Worm (Caenorhabditis elegans) whole organism, young adult: ENCODE data around the gene Y45G12B.3.
A peak's percentile ranks its signal among the peaks of the same experiment; 100 is the strongest.

Experiments
- B0019.2 ChIP-seq: fragments of 200-800 bp; sonication (Bioruptor generic); conservative IDR thresholded peaks from 2 replicates; pipeline ENCODE4 v1.3.6; 2022; ENCODE audit warnings: missing genetic modification reagents, missing genetic modification characterization, missing compliant biosample characterization
- C17E4.6 ChIP-seq: fragments of 200-800 bp; sonication (Bioruptor generic); IDR thresholded peaks from 2 replicates; pipeline ENCODE4 v1.3.6; 2022; ENCODE audit warnings: missing genetic modification reagents, missing genetic modification characterization, missing compliant biosample characterization
- F22D6.2 ChIP-seq: sonication (generic microtip); optimal IDR thresholded peaks from 2 replicates; lab custom pipeline; 2016; ENCODE audit warnings: mild to moderate bottlenecking, missing genetic modification characterization, missing compliant biosample characterization
- F23B12.7 ChIP-seq: sonication (generic microtip); optimal IDR thresholded peaks from 2 replicates; lab custom pipeline; 2017; ENCODE audit warnings: missing genetic modification characterization, mild to moderate bottlenecking, missing compliant biosample characterization, antibody characterized with exemption, moderate library complexity; ENCODE audit not compliant: insufficient read depth
- F33H1.4 ChIP-seq: fragments of 200-800 bp; sonication (Bioruptor generic); IDR thresholded peaks from 2 replicates; pipeline ENCODE4 v1.3.6; 2022; ENCODE audit warnings: missing genetic modification reagents, missing genetic modification characterization, missing compliant biosample characterization
- F39B2.1 ChIP-seq: fragments of 200-800 bp; sonication (Bioruptor generic); IDR thresholded peaks from 2 replicates; pipeline ENCODE4 v1.3.6; 2022; ENCODE audit warnings: missing genetic modification reagents, missing genetic modification characterization, missing compliant biosample characterization
- F49E8.2 ChIP-seq: sonication (generic microtip); optimal IDR thresholded peaks from 3 replicates; lab custom pipeline; 2017; ENCODE audit warnings: missing genetic modification characterization, mild to moderate bottlenecking, missing compliant biosample characterization, antibody characterized with exemption, moderate library complexity; ENCODE audit not compliant: insufficient read depth
- ZK185.1 ChIP-seq: sonication (generic microtip); optimal IDR thresholded peaks from 2 replicates; lab custom pipeline; 2016; ENCODE audit warnings: mild to moderate bottlenecking, missing genetic modification characterization, missing compliant biosample characterization; ENCODE audit not compliant: poor library complexity, severe bottlenecking
- aptf-3 ChIP-seq: fragments of 200-800 bp; sonication (Bioruptor generic); IDR thresholded peaks from 2 replicates; pipeline ENCODE4 v1.3.6; 2022; ENCODE audit warnings: missing genetic modification characterization, missing compliant biosample characterization
- athp-1 ChIP-seq: sonication (generic microtip); optimal IDR thresholded peaks from 2 replicates; lab custom pipeline; 2017; ENCODE audit warnings: mild to moderate bottlenecking, missing genetic modification characterization, missing compliant biosample characterization
- attf-6 ChIP-seq: fragments of 200-800 bp; sonication (Bioruptor generic); IDR thresholded peaks from 2 replicates; pipeline ENCODE4 v1.3.6; 2022; ENCODE audit warnings: missing genetic modification reagents, missing genetic modification characterization, missing compliant biosample characterization
- cebp-2 ChIP-seq: fragments of 200-800 bp; sonication (Bioruptor generic); IDR thresholded peaks from 2 replicates; pipeline ENCODE4 v1.3.6; 2022; ENCODE audit warnings: missing genetic modification characterization, missing compliant biosample characterization
- ceh-100 ChIP-seq: fragments of 200-800 bp; sonication (Bioruptor generic); IDR thresholded peaks from 2 replicates; pipeline ENCODE4 v1.3.6; 2022; ENCODE audit warnings: missing genetic modification reagents, missing genetic modification characterization, missing compliant biosample characterization
- ceh-27 ChIP-seq: fragments of 200-800 bp; sonication (Bioruptor generic); optimal IDR thresholded peaks from 2 replicates; lab custom pipeline; 2018; ENCODE audit warnings: mild to moderate bottlenecking, missing genetic modification characterization, moderate library complexity, missing compliant biosample characterization
- ceh-79 ChIP-seq: sonication (generic microtip); optimal IDR thresholded peaks from 2 replicates; lab custom pipeline; 2017; ENCODE audit warnings: mild to moderate bottlenecking, missing genetic modification characterization, missing compliant biosample characterization
- die-1 ChIP-seq: sonication (generic microtip); optimal IDR thresholded peaks from 2 replicates; lab custom pipeline; 2016; ENCODE audit warnings: missing genotype, mild to moderate bottlenecking, missing genetic modification characterization, missing compliant biosample characterization
- dox-1 ChIP-seq: fragments of 200-800 bp; sonication (Bioruptor generic); IDR thresholded peaks from 2 replicates; pipeline ENCODE4 v1.3.6; 2022; ENCODE audit warnings: missing genetic modification reagents, missing genetic modification characterization, missing compliant biosample characterization
- dpff-1 ChIP-seq: sonication (generic microtip); optimal IDR thresholded peaks from 2 replicates; lab custom pipeline; 2017; ENCODE audit warnings: mild to moderate bottlenecking, missing genetic modification characterization, missing compliant biosample characterization
- efl-1 ChIP-seq: fragments of 150-350 bp; optimal IDR thresholded peaks from 2 replicates; lab custom pipeline; 2014; ENCODE audit warnings: missing biosample characterization, missing genetic modification reagents, missing genetic modification characterization
- egl-18 ChIP-seq: fragments of 200-800 bp; sonication (Bioruptor generic); IDR thresholded peaks from 2 replicates; pipeline ENCODE4 v1.3.6; 2022; ENCODE audit warnings: missing genetic modification reagents, missing genetic modification characterization, missing compliant biosample characterization
- egl-44 ChIP-seq: fragments of 200-800 bp; sonication (Bioruptor generic); IDR thresholded peaks from 2 replicates; pipeline ENCODE4 v1.3.6; 2022; ENCODE audit warnings: missing genetic modification reagents, missing genetic modification characterization, missing compliant biosample characterization
- egrh-3 ChIP-seq: fragments of 200-800 bp; sonication (Bioruptor generic); IDR thresholded peaks from 2 replicates; pipeline ENCODE4 v1.3.6; 2022; ENCODE audit warnings: missing genetic modification reagents, missing genetic modification characterization, missing compliant biosample characterization
- hlh-12 ChIP-seq: sonication (generic microtip); optimal IDR thresholded peaks from 2 replicates; lab custom pipeline; 2016; ENCODE audit warnings: missing genetic modification characterization, missing compliant biosample characterization
- hlh-26 ChIP-seq: fragments of 200-800 bp; sonication (Bioruptor generic); conservative IDR thresholded peaks from 2 replicates; pipeline ENCODE4 v1.3.6; 2022; ENCODE audit warnings: missing genetic modification reagents, missing genetic modification characterization, missing compliant biosample characterization
- hmg-20 ChIP-seq: fragments of 200-800 bp; sonication (Bioruptor generic); IDR thresholded peaks from 2 replicates; pipeline ENCODE4 v1.3.6; 2022; ENCODE audit warnings: missing genetic modification reagents, missing genetic modification characterization, missing compliant biosample characterization
- lag-1 ChIP-seq: fragments of 200-800 bp; sonication (Bioruptor generic); IDR thresholded peaks from 2 replicates; pipeline ENCODE4 v1.3.6; 2022; ENCODE audit warnings: missing genetic modification reagents, missing genetic modification characterization, missing compliant biosample characterization
- let-526 ChIP-seq: fragments of 200-800 bp; sonication (Bioruptor generic); IDR thresholded peaks from 2 replicates; pipeline ENCODE4 v1.3.6; 2022; ENCODE audit warnings: missing genetic modification reagents, missing genetic modification characterization, missing compliant biosample characterization
- madf-10 ChIP-seq: sonication (generic microtip); optimal IDR thresholded peaks from 2 replicates; lab custom pipeline; 2016; ENCODE audit warnings: mild to moderate bottlenecking, missing genetic modification characterization, missing compliant biosample characterization
- madf-6 ChIP-seq: fragments of 200-800 bp; sonication (Bioruptor generic); IDR thresholded peaks from 2 replicates; pipeline ENCODE4 v1.3.6; 2022; ENCODE audit warnings: missing genetic modification reagents, missing genetic modification characterization, missing compliant biosample characterization
- mcd-1 ChIP-seq: fragments of 200-800 bp; sonication (Bioruptor generic); IDR thresholded peaks from 2 replicates; pipeline ENCODE4 v1.3.6; 2022; ENCODE audit warnings: missing genetic modification reagents, missing genetic modification characterization, missing compliant biosample characterization
- mel-28 ChIP-seq: sonication (generic microtip); optimal IDR thresholded peaks from 2 replicates; lab custom pipeline; 2016; ENCODE audit warnings: borderline replicate concordance, mild to moderate bottlenecking, missing genetic modification characterization, missing compliant biosample characterization
- nfya-1 ChIP-seq: sonication (generic microtip); optimal IDR thresholded peaks from 2 replicates; lab custom pipeline; 2017; ENCODE audit warnings: antibody characterized with exemption, missing compliant biosample characterization, missing genetic modification characterization, borderline replicate concordance; ENCODE audit not compliant: insufficient read depth
- nfyb-1 ChIP-seq: fragments of 200-800 bp; sonication (Bioruptor generic); IDR thresholded peaks from 2 replicates; pipeline ENCODE4 v1.3.6; 2022; ENCODE audit warnings: missing genetic modification reagents, missing genetic modification characterization, missing compliant biosample characterization
- snpc-1.3 ChIP-seq: sonication (generic microtip); optimal IDR thresholded peaks from 2 replicates; lab custom pipeline; 2017; ENCODE audit warnings: missing genetic modification characterization, mild to moderate bottlenecking, missing compliant biosample characterization, antibody characterized with exemption, moderate library complexity, missing genotype, missing genetic modification reagents; ENCODE audit not compliant: insufficient read depth
- snpc-3.4 ChIP-seq: sonication (generic microtip); optimal IDR thresholded peaks from 2 replicates; lab custom pipeline; 2017; ENCODE audit warnings: missing genetic modification characterization, mild to moderate bottlenecking, missing compliant biosample characterization, antibody characterized with exemption, moderate library complexity, missing genotype, missing genetic modification reagents
- snpc-4 ChIP-seq, 5 experiments: fragments of 150-350 bp in 1 of 5; sonication (generic microtip) in 4 of 5; optimal IDR thresholded peaks; 2 replicates each; lab custom pipeline; 2014 to 2018; ENCODE audit warnings: missing genetic modification characterization in 5 of 5, missing biosample characterization in 3 of 5, antibody characterized with exemption in 2 of 5, mild to moderate bottlenecking in 2 of 5, missing compliant biosample characterization in 2 of 5, missing genotype in 2 of 5, moderate library complexity in 2 of 5, missing genetic modification reagents in 1 of 5
- somi-1 ChIP-seq: fragments of 200-800 bp; sonication (Bioruptor generic); optimal IDR thresholded peaks from 2 replicates; lab custom pipeline; 2018; ENCODE audit warnings: mild to moderate bottlenecking, missing genetic modification characterization, missing compliant biosample characterization
- zfh-2 ChIP-seq: fragments of 200-800 bp; sonication (Bioruptor generic); conservative IDR thresholded peaks from 2 replicates; pipeline ENCODE4 v1.3.6; 2022; ENCODE audit warnings: missing genetic modification reagents, missing genetic modification characterization, missing compliant biosample characterization

Gene Y45G12B.3

ce11 chrV:2697693-2698092 is 1.6 kb upstream of the Y45G12B.3 start (continued):
- TF ChIP-seq die-1 (no peak), hlh-26 (no peak), C17E4.6 (GFP tag; lab: Robert Waterston, UW) (no peak), snpc-1.3 (tag; lab: Kevin White, UChicago) (no peak), let-526 (GFP tag; lab: Robert Waterston, UW) (no peak), egl-44 (GFP tag; lab: Robert Waterston, UW) (no peak), ceh-100 (GFP tag; lab: Robert Waterston, UW) (no peak), hlh-12 (no peak), efl-1 (GFP tag; lab: Kevin White, UChicago) (no peak), egl-18 (no peak), egrh-3 (GFP tag; lab: Robert Waterston, UW) (0 out of 2 replicates have a peak, but pooled peaks have one; percentile 15), lag-1 (GFP tag; lab: Robert Waterston, UW) (no peak), madf-10 (tag; lab: Kevin White, UChicago) (peak; percentile 3), aptf-3 (GFP tag; lab: Robert Waterston, UW) (no peak), snpc-3.4 (tag; lab: Kevin White, UChicago) (no peak), dpff-1 (tag; lab: Kevin White, UChicago) (no peak), mel-28 (tag; lab: Kevin White, UChicago) (no peak), snpc-4 (GFP tag; optimal IDR thresholded peaks at IDR 0.05; lab: Kevin White, UChicago) (peak; percentile 14), snpc-4 (tag; optimal IDR thresholded peaks at IDR 0.05; lab: Kevin White, UChicago) (no peak), F49E8.2 (tag; lab: Kevin White, UChicago) (no peak), F23B12.7 (tag; lab: Kevin White, UChicago) (peak; percentile 31), attf-6 (GFP tag; lab: Robert Waterston, UW) (no peak), ceh-79 (tag; lab: Kevin White, UChicago) (no peak), athp-1 (tag; lab: Kevin White, UChicago) (no peak), mcd-1 (GFP tag; lab: Robert Waterston, UW) (peak; percentile 46; the same call in 1 of the 2 replicates), hmg-20 (GFP tag; lab: Robert Waterston, UW) (no peak), cebp-2 (no peak), ceh-27 (GFP tag; lab: Kevin White, UChicago) (no peak), ZK185.1 (tag; lab: Kevin White, UChicago) (no peak), zfh-2 (GFP tag; lab: Robert Waterston, UW) (no peak), somi-1 (GFP tag; lab: Kevin White, UChicago) (no peak), F22D6.2 (tag; lab: Kevin White, UChicago) (no peak), F33H1.4 (GFP tag; lab: Robert Waterston, UW) (no peak), F39B2.1 (GFP tag; lab: Robert Waterston, UW) (no peak), nfya-1 (tag; lab: Kevin White, UChicago) (no peak), nfyb-1 (GFP tag; lab: Robert Waterston, UW) (no peak), dox-1 (GFP tag; lab: Robert Waterston, UW) (no peak), B0019.2 (GFP tag; lab: Robert Waterston, UW) (no peak), madf-6 (GFP tag; lab: Robert Waterston, UW) (0 out of 2 replicates have a peak, but pooled peaks have one; percentile 16)
- TF ChIP-seq, all 124 proteins: peak for 8
